Fruit fly (Drosophila melanogaster) Kc167 (cell line): Measurements from ENCODE around the gene CG10035.

Experiments
- Myc ChIP-seq: fragments of >200 bp; optimal IDR thresholded peaks from 2 replicates; lab custom pipeline; 2017; ENCODE audit warnings: missing external identifiers
- Sin3A ChIP-seq: fragments of >200 bp; optimal IDR thresholded peaks from 2 replicates; lab custom pipeline; 2018; ENCODE audit warnings: missing external identifiers
- h ChIP-seq: fragments of >200 bp; optimal IDR thresholded peaks from 3 replicates; lab custom pipeline; 2018; ENCODE audit warnings: missing external identifiers
- insv ChIP-seq: fragments of >200 bp; optimal IDR thresholded peaks from 3 replicates; lab custom pipeline; 2018; ENCODE audit warnings: missing external identifiers
- psq ChIP-seq: fragments of >200 bp; optimal IDR thresholded peaks from 2 replicates; lab custom pipeline; 2017; ENCODE audit warnings: missing external identifiers
- ttk ChIP-seq: sonication (Bioruptor generic); optimal IDR thresholded peaks from 2 replicates; lab custom pipeline; 2017; ENCODE audit warnings: missing external identifiers

Gene CG10035

DNA sequence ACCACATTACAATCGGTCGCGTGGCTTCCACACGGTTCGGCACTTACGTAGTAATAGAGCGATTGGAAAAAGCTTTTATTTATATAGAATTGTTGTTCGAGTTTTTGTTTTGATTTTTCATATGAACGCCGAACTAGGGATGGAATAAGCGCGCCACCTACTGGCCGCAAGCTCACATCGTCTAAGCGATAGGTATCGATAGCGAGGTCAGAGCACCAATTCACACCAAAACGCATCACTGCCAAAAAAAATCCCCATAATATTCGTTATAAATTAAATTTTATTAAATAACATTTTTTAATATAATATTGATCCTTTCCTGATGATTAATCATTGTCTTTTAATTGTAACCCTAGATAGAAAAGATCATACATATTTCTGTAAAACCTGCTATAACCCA lies 32.0 kb downstream of the CG10035 start, which contains the start of gene CG10038:
Gene CG10038 (minus strand): TSS at position 148 of the 400 bp plus-strand sequence.
- TF ChIP-seq insv (no peak), Sin3A (lab: Kevin White, UChicago) (no peak), psq (lab: Kevin White, UChicago) (no peak), h (lab: Kevin White, UChicago) (no peak), Myc (lab: Kevin White, UChicago) (no peak), ttk (lab: Kevin White, UChicago) (no peak)

DNA sequence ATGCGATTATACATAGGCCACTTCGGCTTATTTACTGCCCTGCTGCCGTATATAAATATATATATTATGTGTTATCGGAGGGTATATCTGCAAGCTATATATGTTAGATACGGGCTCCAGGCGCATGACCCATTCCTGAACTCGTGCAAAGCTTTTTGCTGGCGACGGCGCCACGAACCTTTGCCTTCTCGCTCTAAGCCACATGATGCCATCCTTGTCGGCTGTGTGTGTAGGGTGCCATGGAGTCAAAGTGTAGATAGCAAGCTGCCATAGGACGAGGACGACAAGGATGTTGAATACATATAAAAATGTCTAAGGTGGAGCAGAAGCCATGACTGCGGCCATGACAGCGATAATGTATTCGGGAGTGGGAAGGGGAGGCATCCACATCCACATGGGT lies 34.8 kb downstream of the CG10035 start:
- TF ChIP-seq insv (no peak), h (lab: Kevin White, UChicago) (no peak), Sin3A (lab: Kevin White, UChicago) (no peak), Myc (lab: Kevin White, UChicago) (no peak), ttk (lab: Kevin White, UChicago) (no peak), psq (lab: Kevin White, UChicago) (no peak)

DNA sequence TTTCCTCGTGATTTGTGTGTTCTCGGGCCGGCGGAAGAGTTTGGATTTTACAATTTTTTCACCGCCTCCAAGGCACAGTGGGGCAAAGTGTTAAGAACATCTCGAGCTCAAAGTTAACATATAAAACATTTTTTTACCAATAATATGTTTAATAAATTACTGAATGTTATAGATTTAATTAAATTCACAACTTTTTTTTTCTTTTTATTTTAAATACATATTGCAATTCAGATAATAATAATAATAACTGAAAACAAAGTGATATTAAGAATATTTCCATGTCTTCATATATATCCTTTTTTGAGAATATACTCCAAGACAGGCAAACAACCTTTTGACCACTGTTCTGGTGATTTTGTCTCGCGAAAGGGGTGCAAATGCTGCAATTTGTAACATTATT lies 36.5 kb downstream of the CG10035 start:
- TF ChIP-seq Sin3A (lab: Kevin White, UChicago) (no peak), psq (lab: Kevin White, UChicago) (no peak), Myc (lab: Kevin White, UChicago) (no peak), insv (no peak), h (lab: Kevin White, UChicago) (no peak)

DNA sequence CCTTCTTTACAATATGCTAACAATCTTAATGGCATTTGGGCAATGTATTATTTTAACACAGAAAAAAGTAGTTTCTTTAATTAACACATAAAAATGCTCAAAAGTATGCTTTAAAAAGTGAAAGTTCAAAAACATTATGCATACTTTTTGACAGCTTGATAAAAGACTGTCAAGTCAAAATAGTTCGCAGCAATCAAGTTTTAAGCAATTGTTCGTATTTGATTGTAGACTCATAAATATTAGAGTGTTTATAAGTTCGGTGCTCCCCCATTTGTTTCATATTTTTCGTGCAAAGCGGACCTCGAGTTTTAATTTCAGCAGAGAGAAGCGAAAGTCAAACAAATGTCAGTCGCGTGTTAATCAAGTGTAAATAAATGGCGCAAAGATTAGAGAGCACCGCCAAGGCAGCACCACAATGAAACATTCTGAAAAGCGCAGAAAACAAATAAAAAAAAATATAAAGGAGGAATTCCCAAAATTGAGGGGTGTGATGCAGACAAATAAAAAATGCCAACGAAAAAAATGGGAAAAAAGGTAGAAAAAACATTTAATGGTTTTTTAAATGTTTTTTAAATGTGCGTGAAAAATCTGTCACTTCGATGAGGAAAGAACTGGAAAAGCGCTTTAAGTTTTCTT lies 37.5 kb downstream of the CG10035 start:
- TF ChIP-seq insv (no peak), h (lab: Kevin White, UChicago) (no peak)

DNA sequence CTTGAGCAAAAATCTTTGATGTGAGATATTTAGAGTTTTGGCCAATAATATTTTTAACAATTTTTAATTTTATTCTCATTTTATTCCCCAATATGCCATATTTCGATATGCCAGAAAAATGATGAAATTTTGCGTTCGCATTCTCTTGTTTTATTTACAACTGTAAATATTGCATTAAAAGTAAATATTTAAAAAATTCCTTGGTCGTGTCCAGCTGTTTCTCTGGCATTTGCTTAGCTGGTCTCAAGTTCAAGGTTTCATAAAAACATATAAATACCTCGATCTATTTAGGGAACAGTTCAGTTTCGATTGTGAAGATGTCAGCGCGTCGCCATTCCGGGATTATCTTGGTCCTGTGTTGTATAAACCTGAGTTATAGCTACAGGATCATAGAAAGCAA lies 41.1 kb downstream of the CG10035 start, which contains the start of gene Sgsf:
Gene Sgsf (plus strand): TSS at position 301 of the 400 bp plus-strand sequence.
- TF ChIP-seq Sin3A (lab: Kevin White, UChicago) = no peak
- no peak for TF ChIP-seq ttk (lab: Kevin White, UChicago)
- TF ChIP-seq insv = no peak
- no peak for TF ChIP-seq psq (lab: Kevin White, UChicago)
- no peak for TF ChIP-seq h (lab: Kevin White, UChicago)
- TF ChIP-seq Myc (lab: Kevin White, UChicago) = no peak
